Worm (Caenorhabditis elegans): Measurements from ENCODE around the gene T24H10.4.

- no peak for TF ChIP-seq nhr-76 (tag; optimal IDR thresholded peaks at IDR 0.05)
- no peak for TF ChIP-seq unc-39 (tag; optimal IDR thresholded peaks at IDR 0.05)
- no peak for TF ChIP-seq unc-120 (tag; optimal IDR thresholded peaks at IDR 0.05; ENCODE audit: poor library complexity, severe bottlenecking)
- TF ChIP-seq tbx-8 (GFP tag; optimal IDR thresholded peaks at IDR 0.05): no peak
- TF ChIP-seq sem-2 (GFP tag; optimal IDR thresholded peaks at IDR 0.05): no peak
- TF ChIP-seq mep-1 (tag; optimal IDR thresholded peaks at IDR 0.05): no peak
- TF ChIP-seq elt-1 (tag; optimal IDR thresholded peaks at IDR 0.05; ENCODE audit: borderline replicate concordance, insufficient read depth): no peak
- no peak for TF ChIP-seq nhr-12 (tag; optimal IDR thresholded peaks at IDR 0.05)
- no peak for TF ChIP-seq sptf-1 (tag; optimal IDR thresholded peaks at IDR 0.05)
- no peak for TF ChIP-seq pha-4 (tag; optimal IDR thresholded peaks at IDR 0.05)
- TF ChIP-seq ztf-11 (tag; optimal IDR thresholded peaks at IDR 0.05): no peak
- no peak for TF ChIP-seq drap-1 (GFP tag; optimal IDR thresholded peaks at IDR 0.05)
- TF ChIP-seq unc-62 (GFP tag; optimal IDR thresholded peaks at IDR 0.05): no peak
- no peak for TF ChIP-seq nhr-237 (tag; optimal IDR thresholded peaks at IDR 0.05)
Observed at ce11 chrII:9143795-9144194, 34.5 kb downstream of the T24H10.4 start.

Data from whole organism, mixed stage, embryonic.